Worm (Caenorhabditis elegans) whole organism, mixed stage, embryonic: ENCODE data around the gene str-164.

ENCODE experiments used
- M03D4.4 ChIP-seq: sonication (generic microtip); optimal IDR thresholded peaks from 2 replicates; lab custom pipeline; 2017; ENCODE audit warnings: mild to moderate bottlenecking, missing genetic modification characterization, missing compliant biosample characterization
- bed-3 ChIP-seq: fragments of 200-800 bp; sonication (Bioruptor generic); optimal IDR thresholded peaks from 3 replicates; lab custom pipeline; 2018; ENCODE audit warnings: mild to moderate bottlenecking, missing genetic modification characterization, moderate library complexity, missing compliant biosample characterization
- blmp-1 ChIP-seq: fragments of 150-350 bp; optimal IDR thresholded peaks from 2 replicates; lab custom pipeline; 2014; ENCODE audit warnings: missing biosample characterization, missing genetic modification characterization
- ceh-39 ChIP-seq: fragments of 150-350 bp; optimal IDR thresholded peaks from 2 replicates; lab custom pipeline; 2014; ENCODE audit warnings: missing biosample characterization, missing genetic modification characterization
- ceh-43 ChIP-seq: fragments of 200-800 bp; sonication (Bioruptor generic); optimal IDR thresholded peaks from 2 replicates; lab custom pipeline; 2018; ENCODE audit warnings: mild to moderate bottlenecking, missing genetic modification characterization, moderate library complexity, missing compliant biosample characterization
- ceh-83 ChIP-seq: fragments of 200-800 bp; sonication (Bioruptor generic); optimal IDR thresholded peaks from 2 replicates; lab custom pipeline; 2018; ENCODE audit warnings: mild to moderate bottlenecking, missing genetic modification characterization, missing compliant biosample characterization
- ces-1 ChIP-seq: fragments of 150-350 bp; optimal IDR thresholded peaks from 2 replicates; lab custom pipeline; 2014; ENCODE audit warnings: missing biosample characterization, missing genetic modification reagents, missing genetic modification characterization
- cnd-1 ChIP-seq: fragments of 200-800 bp; sonication (Bioruptor generic); optimal IDR thresholded peaks from 2 replicates; lab custom pipeline; 2018; ENCODE audit warnings: mild to moderate bottlenecking, missing genetic modification characterization, missing compliant biosample characterization
- drap-1 ChIP-seq: fragments of 200-800 bp; sonication (Bioruptor generic); optimal IDR thresholded peaks from 3 replicates; lab custom pipeline; 2018; ENCODE audit warnings: mild to moderate bottlenecking, missing genetic modification characterization, missing compliant biosample characterization
- elt-1 ChIP-seq: sonication (generic microtip); optimal IDR thresholded peaks from 2 replicates; lab custom pipeline; 2017; ENCODE audit warnings: missing genetic modification characterization, mild to moderate bottlenecking, missing compliant biosample characterization, antibody characterized with exemption, moderate library complexity, borderline replicate concordance; ENCODE audit not compliant: insufficient read depth
- elt-3 ChIP-seq: fragments of 150-350 bp; optimal IDR thresholded peaks from 2 replicates; lab custom pipeline; 2014; ENCODE audit warnings: missing biosample characterization, missing genetic modification characterization
- flh-1 ChIP-seq: fragments of 200-800 bp; sonication (Bioruptor generic); optimal IDR thresholded peaks from 2 replicates; lab custom pipeline; 2018; ENCODE audit warnings: mild to moderate bottlenecking, missing genetic modification characterization, moderate library complexity, missing compliant biosample characterization
- hlh-1 ChIP-seq: fragments of 150-350 bp; optimal IDR thresholded peaks from 2 replicates; lab custom pipeline; 2014; ENCODE audit warnings: missing biosample characterization, missing genetic modification reagents, missing genetic modification characterization
- lin-13 ChIP-seq: fragments of 150-350 bp; optimal IDR thresholded peaks from 2 replicates; lab custom pipeline; 2014; ENCODE audit warnings: missing biosample characterization, missing genetic modification characterization
- lin-32 ChIP-seq: fragments of 200-800 bp; sonication (Bioruptor generic); optimal IDR thresholded peaks from 2 replicates; lab custom pipeline; 2018; ENCODE audit warnings: mild to moderate bottlenecking, missing genetic modification characterization, missing compliant biosample characterization
- lsy-2 ChIP-seq: fragments of 150-350 bp; optimal IDR thresholded peaks from 2 replicates; lab custom pipeline; 2014; ENCODE audit warnings: missing biosample characterization, missing genetic modification characterization
- mab-5 ChIP-seq: fragments of 150-350 bp; optimal IDR thresholded peaks from 2 replicates; lab custom pipeline; 2014; ENCODE audit warnings: missing biosample characterization, missing genetic modification characterization
- mep-1 ChIP-seq: fragments of 150-350 bp; optimal IDR thresholded peaks from 2 replicates; lab custom pipeline; 2017; ENCODE audit warnings: missing biosample characterization, missing genetic modification reagents, missing genetic modification characterization, inconsistent platforms
- mls-2 ChIP-seq: sonication (generic microtip); optimal IDR thresholded peaks from 2 replicates; lab custom pipeline; 2016; ENCODE audit warnings: mild to moderate bottlenecking, missing genetic modification characterization, moderate library complexity, missing compliant biosample characterization
- nhr-12 ChIP-seq: fragments of 150-350 bp; optimal IDR thresholded peaks from 2 replicates; lab custom pipeline; 2014; ENCODE audit warnings: missing biosample characterization, missing genetic modification characterization
- nhr-2 ChIP-seq: fragments of 150-350 bp; optimal IDR thresholded peaks from 2 replicates; lab custom pipeline; 2014; ENCODE audit warnings: missing biosample characterization, missing genetic modification characterization
- nhr-237 ChIP-seq: fragments of 150-350 bp; optimal IDR thresholded peaks from 2 replicates; lab custom pipeline; 2014; ENCODE audit warnings: missing biosample characterization, missing genetic modification characterization
- nhr-28 ChIP-seq: fragments of 150-350 bp; optimal IDR thresholded peaks from 2 replicates; lab custom pipeline; 2014; ENCODE audit warnings: missing biosample characterization, missing genetic modification characterization
- nhr-76 ChIP-seq: sonication (generic microtip); optimal IDR thresholded peaks from 2 replicates; lab custom pipeline; 2017; ENCODE audit warnings: missing biosample characterization, missing genetic modification characterization
- pha-4 ChIP-seq: fragments of 150-350 bp; optimal IDR thresholded peaks from 2 replicates; lab custom pipeline; 2018; ENCODE audit warnings: missing biosample characterization, missing genetic modification reagents, missing genetic modification characterization
- sem-2 ChIP-seq: fragments of 200-800 bp; sonication (Bioruptor generic); optimal IDR thresholded peaks from 2 replicates; lab custom pipeline; 2018; ENCODE audit warnings: mild to moderate bottlenecking, missing genetic modification characterization, missing compliant biosample characterization
- snpc-4 ChIP-seq: fragments of 150-350 bp; optimal IDR thresholded peaks from 2 replicates; lab custom pipeline; 2014; ENCODE audit warnings: missing biosample characterization, missing genetic modification characterization
- sptf-1 ChIP-seq: sonication (generic microtip); optimal IDR thresholded peaks from 2 replicates; lab custom pipeline; 2017; ENCODE audit warnings: mild to moderate bottlenecking, missing genetic modification characterization, moderate library complexity, missing compliant biosample characterization
- unc-120 ChIP-seq: sonication (generic microtip); optimal IDR thresholded peaks from 2 replicates; lab custom pipeline; 2017; ENCODE audit warnings: missing genetic modification characterization, missing compliant biosample characterization; ENCODE audit not compliant: poor library complexity, severe bottlenecking
- zip-8 ChIP-seq: fragments of 150-350 bp; optimal IDR thresholded peaks from 2 replicates; lab custom pipeline; 2014; ENCODE audit warnings: missing biosample characterization, missing genetic modification characterization
- ztf-11 ChIP-seq: fragments of 150-350 bp; optimal IDR thresholded peaks from 2 replicates; lab custom pipeline; 2014; ENCODE audit warnings: missing biosample characterization, missing genetic modification characterization

The str-164 gene

DNA sequence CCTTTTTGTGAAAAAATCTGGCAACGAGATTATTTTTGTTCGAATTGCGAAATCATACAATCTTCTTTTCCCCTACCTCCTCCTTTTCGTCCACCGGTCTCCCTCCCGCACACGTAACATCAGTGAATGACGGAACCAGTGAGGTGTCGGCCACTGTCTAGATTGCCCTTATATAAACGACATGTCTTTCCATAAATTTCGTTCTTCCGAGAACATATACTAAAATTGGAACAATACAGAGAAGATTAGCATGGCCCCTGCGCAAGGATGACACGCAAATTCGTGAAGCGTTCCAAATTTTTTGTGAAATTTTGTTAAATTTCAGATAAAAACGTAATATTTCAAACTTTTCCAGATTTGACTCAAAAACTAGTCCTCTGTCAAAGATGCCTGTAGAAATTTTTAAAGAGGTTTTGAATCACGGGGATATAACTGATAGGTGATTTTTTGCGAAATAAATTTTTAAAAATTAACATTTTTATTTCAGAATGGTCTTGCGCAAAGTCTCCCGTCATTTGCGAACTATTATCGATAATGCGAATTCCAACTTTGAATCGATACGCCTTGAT lies 29.7 kb upstream of the str-164 start:
- TF ChIP-seq snpc-4 (tag; lab: Kevin White, UChicago), result no peak
- TF ChIP-seq ztf-11 (tag; lab: Kevin White, UChicago), result no peak
- no peak for TF ChIP-seq nhr-76 (tag; lab: Kevin White, UChicago)
- no peak for TF ChIP-seq lsy-2 (tag; lab: Kevin White, UChicago)
- TF ChIP-seq nhr-237 (tag; lab: Kevin White, UChicago), result no peak
- no peak for TF ChIP-seq ces-1 (GFP tag; lab: Kevin White, UChicago)
- TF ChIP-seq zip-8 (tag; lab: Kevin White, UChicago), result no peak
- TF ChIP-seq blmp-1, result no peak
- no peak for TF ChIP-seq nhr-12 (tag; lab: Kevin White, UChicago)
- no peak for TF ChIP-seq mab-5 (tag; lab: Kevin White, UChicago)
- TF ChIP-seq ceh-83 (GFP tag; lab: Kevin White, UChicago), result no peak
- no peak for TF ChIP-seq bed-3 (GFP tag; lab: Kevin White, UChicago)
- no peak for TF ChIP-seq sptf-1
- TF ChIP-seq lin-32 (GFP tag; lab: Kevin White, UChicago), result no peak
- TF ChIP-seq elt-1, result no peak
- TF ChIP-seq elt-3 (tag; lab: Kevin White, UChicago), result no peak
- no peak for TF ChIP-seq nhr-28 (tag; lab: Kevin White, UChicago)
- TF ChIP-seq ceh-39, result no peak
- TF ChIP-seq pha-4 (tag; lab: Kevin White, UChicago), result no peak
- no peak for TF ChIP-seq drap-1 (GFP tag; lab: Kevin White, UChicago)

- TF ChIP-seq unc-120 (tag; lab: Kevin White, UChicago) (no peak), nhr-12 (tag; lab: Kevin White, UChicago) (no peak), drap-1 (GFP tag; lab: Kevin White, UChicago) (no peak)
These were observed 26.4 kb upstream of the str-164 start, which contains the start of gene str-153 for ce11 chrIV:4934103-4934502. TSS of gene str-153 (plus strand) at chrIV:4934403.

- TF ChIP-seq sem-2 (GFP tag; lab: Kevin White, UChicago) (no peak), hlh-1 (tag; lab: Kevin White, UChicago) (no peak)
- TF ChIP-seq, all 35 proteins: peak for 0
These were observed 22.9 kb upstream of the str-164 start, which contains the start of gene fbxa-86 for ce11 chrIV:4937647-4938046. TSS of gene fbxa-86 (minus strand) at chrIV:4938013.

- no peak for TF ChIP-seq ces-1 (GFP tag; lab: Kevin White, UChicago)
- TF ChIP-seq hlh-1 (tag; lab: Kevin White, UChicago), result no peak
- TF ChIP-seq lin-32 (GFP tag; lab: Kevin White, UChicago), result no peak
- TF ChIP-seq ceh-43 (GFP tag; lab: Kevin White, UChicago), result no peak
- no peak for TF ChIP-seq mab-5 (tag; lab: Kevin White, UChicago)
- no peak for TF ChIP-seq nhr-76 (tag; lab: Kevin White, UChicago)
- TF ChIP-seq unc-120 (tag; lab: Kevin White, UChicago), result no peak
- no peak for TF ChIP-seq drap-1 (GFP tag; lab: Kevin White, UChicago)
- no peak for TF ChIP-seq cnd-1
- no peak for TF ChIP-seq elt-3 (tag; lab: Kevin White, UChicago)
- TF ChIP-seq sptf-1, result no peak
- no peak for TF ChIP-seq ceh-39
- TF ChIP-seq M03D4.4 (tag; lab: Kevin White, UChicago), result no peak
These were observed 21.9 kb upstream of the str-164 start, which contains the start of gene str-168 for ce11 chrIV:4938664-4939063. TSS of gene str-168 (plus strand) at chrIV:4938964.

ce11 chrIV:4941681-4942080 lies 18.9 kb upstream of the str-164 start, which contains the start of gene Y9C9A.5:
TSS of gene Y9C9A.5 (plus strand) at chrIV:4941981.
- TF ChIP-seq lin-32 (GFP tag; lab: Kevin White, UChicago), result no peak
- no peak for TF ChIP-seq ces-1 (GFP tag; lab: Kevin White, UChicago)
- no peak for TF ChIP-seq nhr-2
- no peak for TF ChIP-seq nhr-12 (tag; lab: Kevin White, UChicago)
- no peak for TF ChIP-seq flh-1 (GFP tag; lab: Kevin White, UChicago)
- no peak for TF ChIP-seq lin-13 (tag; lab: Kevin White, UChicago)
- no peak for TF ChIP-seq mep-1 (tag; lab: Kevin White, UChicago)
- TF ChIP-seq blmp-1, result no peak
- TF ChIP-seq nhr-28 (tag; lab: Kevin White, UChicago), result no peak
- no peak for TF ChIP-seq pha-4 (tag; lab: Kevin White, UChicago)
- no peak for TF ChIP-seq mls-2 (tag; lab: Kevin White, UChicago)
- TF ChIP-seq ceh-83 (GFP tag; lab: Kevin White, UChicago), result no peak
- TF ChIP-seq ceh-43 (GFP tag; lab: Kevin White, UChicago), result no peak
- no peak for TF ChIP-seq elt-3 (tag; lab: Kevin White, UChicago)
- TF ChIP-seq elt-1, result no peak
- TF ChIP-seq lsy-2 (tag; lab: Kevin White, UChicago), result no peak
- no peak for TF ChIP-seq unc-120 (tag; lab: Kevin White, UChicago)
- no peak for TF ChIP-seq hlh-1 (tag; lab: Kevin White, UChicago)
- no peak for TF ChIP-seq mab-5 (tag; lab: Kevin White, UChicago)
- TF ChIP-seq nhr-76 (tag; lab: Kevin White, UChicago), result no peak
- TF ChIP-seq, all 35 proteins: peak for 0
